Worm (Caenorhabditis elegans) whole organism, L2 larva: ENCODE results near the gene exh-1.

Experiments used
- ama-1 ChIP-seq: fragments of 150-350 bp; optimal IDR thresholded peaks from 2 replicates; lab custom pipeline; 2018; ENCODE audit warnings: inconsistent platforms
- dmd-4 ChIP-seq: sonication (generic microtip); optimal IDR thresholded peaks from 2 replicates; lab custom pipeline; 2017; ENCODE audit warnings: missing biosample characterization, missing genetic modification characterization
- elt-1 ChIP-seq: fragments of 150-350 bp; optimal IDR thresholded peaks from 2 replicates; lab custom pipeline; 2014; ENCODE audit warnings: missing biosample characterization, missing genetic modification characterization
- sem-4 ChIP-seq: fragments of 150-350 bp; optimal IDR thresholded peaks from 2 replicates; lab custom pipeline; 2014; ENCODE audit warnings: missing biosample characterization, missing genetic modification reagents, missing genetic modification characterization
- ztf-1 ChIP-seq: fragments of 200-800 bp; sonication (Bioruptor generic); conservative IDR thresholded peaks from 2 replicates; pipeline ENCODE4 v1.3.6; 2022; ENCODE audit warnings: missing genetic modification characterization, missing compliant biosample characterization

DNA sequence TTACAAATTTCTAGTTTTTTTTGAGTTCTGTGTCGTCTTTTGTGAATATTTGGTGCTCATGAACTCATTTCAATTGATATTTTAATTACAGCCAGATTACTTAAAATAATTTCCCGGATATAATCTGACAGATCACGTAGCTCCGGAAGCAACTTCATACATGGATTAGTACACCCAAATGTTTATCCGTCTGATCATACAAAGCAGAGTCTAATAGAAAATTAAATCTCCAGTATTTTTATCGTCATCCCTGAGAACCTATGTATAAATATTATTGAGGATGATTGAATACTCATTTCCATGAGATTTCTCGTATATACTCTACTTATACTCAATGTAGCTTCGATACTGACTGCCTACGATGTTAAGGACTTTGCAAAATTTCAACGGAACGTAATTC is 32.0 kb upstream of the exh-1 start, which contains the start of gene Y73C8C.12:
- TF ChIP-seq sem-4 (tag; lab: Kevin White, UChicago) (no peak), dmd-4 (tag; lab: Kevin White, UChicago) (no peak), elt-1 (tag; lab: Kevin White, UChicago) (no peak), ama-1 (lab: Kevin White, UChicago) (no peak), ztf-1 (GFP tag; lab: Robert Waterston, UW) (no peak)
